Fruit fly (Drosophila melanogaster) whole organism, embryonic: ENCODE measurements around the gene CG11695.
A peak's percentile ranks its signal among the peaks of the same experiment; 100 is the strongest.

Experiments
- B-H1 ChIP-seq: fragments of 200-800 bp; sonication (Bioruptor generic); IDR thresholded peaks from 3 replicates; pipeline ENCODE4 v1.3.6; 2022; ENCODE audit warnings: missing biosample characterization, missing genetic modification characterization
- Blimp-1 ChIP-seq: fragments of 200-800 bp; sonication (Bioruptor generic); optimal IDR thresholded peaks from 3 replicates; lab custom pipeline; 2018; ENCODE audit warnings: missing biosample characterization, missing genetic modification characterization, mild to moderate bottlenecking, moderate library complexity, missing genetic modification reagents
- CG10431 ChIP-seq: fragments of 200-800 bp; sonication (Bioruptor generic); optimal IDR thresholded peaks from 3 replicates; lab custom pipeline; 2018; ENCODE audit warnings: missing biosample characterization, mild to moderate bottlenecking, missing genetic modification characterization
- CG10462 ChIP-seq: fragments of 200-800 bp; sonication (Bioruptor generic); optimal IDR thresholded peaks from 2 replicates; lab custom pipeline; 2016; ENCODE audit warnings: missing biosample characterization, missing genetic modification characterization
- CG11456 ChIP-seq: fragments of 200-800 bp; sonication (Bioruptor generic); IDR thresholded peaks from 3 replicates; pipeline ENCODE4 v1.3.6; 2022; ENCODE audit warnings: missing biosample characterization, missing genetic modification characterization
- CG11560 ChIP-seq: fragments of 200-800 bp; sonication (Bioruptor generic); IDR thresholded peaks from 3 replicates; pipeline ENCODE4 v1.3.6; 2022; ENCODE audit warnings: missing biosample characterization, missing genetic modification characterization
- CG11696 ChIP-seq: fragments of 200-800 bp; sonication (Bioruptor generic); IDR thresholded peaks from 2 replicates; pipeline ENCODE4 v1.3.6; 2022; ENCODE audit warnings: missing biosample characterization, missing genetic modification characterization
- CG12391 ChIP-seq: fragments of 200-800 bp; sonication (Bioruptor generic); optimal IDR thresholded peaks from 3 replicates; lab custom pipeline; 2018; ENCODE audit warnings: missing biosample characterization, mild to moderate bottlenecking, missing genetic modification characterization, moderate library complexity
- CG12769 ChIP-seq: fragments of 200-800 bp; sonication (Bioruptor generic); optimal IDR thresholded peaks from 2 replicates; lab custom pipeline; 2019; ENCODE audit warnings: missing biosample characterization, mild to moderate bottlenecking, missing genetic modification characterization, moderate library complexity
- CG13775 ChIP-seq: fragments of 200-800 bp; sonication (Bioruptor generic); optimal IDR thresholded peaks from 3 replicates; lab custom pipeline; 2017; ENCODE audit warnings: missing biosample characterization, mild to moderate bottlenecking, missing genetic modification characterization
- CG14441 ChIP-seq: fragments of 200-800 bp; sonication (Bioruptor generic); IDR thresholded peaks from 2 replicates; pipeline ENCODE4 v1.3.6; 2022; ENCODE audit warnings: missing biosample characterization, missing genetic modification characterization
- CG18599 ChIP-seq: fragments of 200-800 bp; sonication (Bioruptor generic); optimal IDR thresholded peaks from 3 replicates; lab custom pipeline; 2017; ENCODE audit warnings: missing biosample characterization, missing genetic modification characterization, mild to moderate bottlenecking, moderate library complexity, missing genetic modification reagents
- CG18619 ChIP-seq: fragments of 200-800 bp; sonication (Bioruptor generic); optimal IDR thresholded peaks from 3 replicates; lab custom pipeline; 2017; ENCODE audit warnings: missing biosample characterization, mild to moderate bottlenecking, missing genetic modification characterization
- CG2120 ChIP-seq: fragments of 200-800 bp; sonication (Bioruptor generic); optimal IDR thresholded peaks from 3 replicates; lab custom pipeline; 2016; ENCODE audit warnings: missing biosample characterization, missing genetic modification characterization
- CG2678 ChIP-seq: fragments of 200-800 bp; sonication (Bioruptor generic); optimal IDR thresholded peaks from 3 replicates; lab custom pipeline; 2019; ENCODE audit warnings: missing biosample characterization, mild to moderate bottlenecking, missing genetic modification characterization, moderate library complexity
- CG32532 ChIP-seq: fragments of 200-800 bp; sonication (Bioruptor generic); IDR thresholded peaks from 2 replicates; pipeline ENCODE4 v1.3.6; 2022; ENCODE audit warnings: missing biosample characterization, missing genetic modification characterization
- CG3838 ChIP-seq: fragments of 200-800 bp; sonication (Bioruptor generic); optimal IDR thresholded peaks from 3 replicates; lab custom pipeline; 2016; ENCODE audit warnings: missing biosample characterization, missing genetic modification characterization
- CG4617 ChIP-seq: fragments of 200-800 bp; sonication (Bioruptor generic); optimal IDR thresholded peaks from 3 replicates; lab custom pipeline; 2016; ENCODE audit warnings: missing biosample characterization, missing genetic modification characterization, borderline replicate concordance
- CG6791 ChIP-seq: fragments of 200-800 bp; sonication (Bioruptor generic); IDR thresholded peaks from 3 replicates; pipeline ENCODE4 v1.3.6; 2022; ENCODE audit warnings: missing biosample characterization, missing genetic modification characterization; ENCODE audit not compliant: partially characterized antibody
- CG7987 ChIP-seq: fragments of 200-800 bp; sonication (Bioruptor generic); optimal IDR thresholded peaks from 2 replicates; lab custom pipeline; 2018; ENCODE audit warnings: missing biosample characterization, mild to moderate bottlenecking, missing genetic modification characterization, moderate library complexity
- CG8290 ChIP-seq, 3 experiments: fragments of 200-800 bp; sonication (Bioruptor generic); optimal IDR thresholded peaks; 2 replicates each; lab custom pipeline; 2016 to 2019; ENCODE audit warnings: missing biosample characterization in 3 of 3, missing genetic modification characterization in 3 of 3, mild to moderate bottlenecking in 2 of 3, moderate library complexity in 1 of 3
- CG9609 ChIP-seq: fragments of 200-800 bp; sonication (Bioruptor generic); optimal IDR thresholded peaks from 3 replicates; lab custom pipeline; 2016; ENCODE audit warnings: missing biosample characterization, missing genetic modification characterization
- CG9932 ChIP-seq: fragments of 200-800 bp; sonication (Bioruptor generic); IDR thresholded peaks from 2 replicates; pipeline ENCODE4 v1.3.6; 2022; ENCODE audit warnings: missing biosample characterization, missing genetic modification characterization
- CoRest ChIP-seq: fragments of 200-800 bp; sonication (Bioruptor generic); optimal IDR thresholded peaks from 3 replicates; lab custom pipeline; 2018; ENCODE audit warnings: missing biosample characterization, mild to moderate bottlenecking, missing genetic modification characterization, moderate library complexity
- Fer3 ChIP-seq: fragments of 200-800 bp; sonication (Bioruptor generic); optimal IDR thresholded peaks from 2 replicates; lab custom pipeline; 2018; ENCODE audit warnings: missing biosample characterization, mild to moderate bottlenecking, missing genetic modification characterization, moderate library complexity
- HLH3B ChIP-seq: fragments of 200-800 bp; sonication (Bioruptor generic); IDR thresholded peaks from 2 replicates; pipeline ENCODE4 v1.3.6; 2022; ENCODE audit warnings: missing biosample characterization, missing genetic modification characterization
- Hr3 ChIP-seq: fragments of 200-800 bp; sonication (Bioruptor generic); optimal IDR thresholded peaks from 3 replicates; lab custom pipeline; 2016; ENCODE audit warnings: missing biosample characterization, missing genetic modification characterization
- Hr51 ChIP-seq, 2 experiments: fragments of 200-800 bp; sonication (Bioruptor generic); optimal IDR thresholded peaks; 2 replicates in 1 of 2; 3 replicates in 1 of 2; lab custom pipeline; 2016 to 2018; ENCODE audit warnings: missing biosample characterization in 2 of 2, missing genetic modification characterization in 2 of 2, mild to moderate bottlenecking in 1 of 2, moderate library complexity in 1 of 2
- Pdp1 ChIP-seq, 2 experiments: fragments of 200-800 bp; sonication (Bioruptor generic); optimal IDR thresholded peaks; 3 replicates each; lab custom pipeline; 2016; ENCODE audit warnings: missing biosample characterization in 2 of 2, missing genetic modification characterization in 2 of 2, mild to moderate bottlenecking in 1 of 2, moderate library complexity in 1 of 2
- Ptx1 ChIP-seq: fragments of 200-800 bp; sonication (Bioruptor generic); IDR thresholded peaks from 2 replicates; pipeline ENCODE4 v1.3.6; 2022; ENCODE audit warnings: missing biosample characterization, missing genetic modification characterization
- Side ChIP-seq: fragments of 200-800 bp; sonication (Bioruptor generic); optimal IDR thresholded peaks from 2 replicates; lab custom pipeline; 2016; ENCODE audit warnings: missing biosample characterization, missing genetic modification characterization
- ac ChIP-seq: fragments of 200-800 bp; sonication (Bioruptor generic); optimal IDR thresholded peaks from 3 replicates; lab custom pipeline; 2017; ENCODE audit warnings: missing biosample characterization, mild to moderate bottlenecking, missing genetic modification characterization
- en ChIP-seq: fragments of 200-800 bp; sonication (Bioruptor generic); optimal IDR thresholded peaks from 2 replicates; lab custom pipeline; 2016; ENCODE audit warnings: missing biosample characterization, missing genetic modification characterization
- exex ChIP-seq: fragments of 200-800 bp; sonication (Bioruptor generic); optimal IDR thresholded peaks from 4 replicates; lab custom pipeline; 2018; ENCODE audit warnings: missing biosample characterization, mild to moderate bottlenecking, missing genetic modification characterization, moderate library complexity
- fd102C ChIP-seq: fragments of 200-800 bp; sonication (Bioruptor generic); optimal IDR thresholded peaks from 2 replicates; lab custom pipeline; 2018; ENCODE audit warnings: missing biosample characterization, mild to moderate bottlenecking, missing genetic modification characterization, moderate library complexity
- grau ChIP-seq: fragments of 200-800 bp; optimal IDR thresholded peaks from 3 replicates; lab custom pipeline; 2019; ENCODE audit warnings: missing biosample characterization, mild to moderate bottlenecking, missing genetic modification characterization, moderate library complexity
- gt ChIP-seq: fragments of 200-800 bp; sonication (Bioruptor generic); IDR thresholded peaks from 2 replicates; pipeline ENCODE4 v1.3.6; 2022; ENCODE audit warnings: missing biosample characterization, missing genetic modification characterization
- lbe ChIP-seq: fragments of 200-800 bp; sonication (Bioruptor generic); optimal IDR thresholded peaks from 2 replicates; lab custom pipeline; 2016; ENCODE audit warnings: missing biosample characterization, mild to moderate bottlenecking, missing genetic modification characterization
- lmd ChIP-seq: fragments of 200-800 bp; sonication (Bioruptor generic); IDR thresholded peaks from 2 replicates; pipeline ENCODE4 v1.3.6; 2022; ENCODE audit warnings: missing biosample characterization, missing genetic modification characterization
- mam ChIP-seq: fragments of 200-800 bp; sonication (Bioruptor generic); optimal IDR thresholded peaks from 3 replicates; lab custom pipeline; 2016; ENCODE audit warnings: missing biosample characterization, missing genetic modification characterization
- oc ChIP-seq: fragments of 200-800 bp; sonication (Bioruptor generic); optimal IDR thresholded peaks from 2 replicates; lab custom pipeline; 2018; ENCODE audit warnings: missing biosample characterization, mild to moderate bottlenecking, missing genetic modification characterization, moderate library complexity
- odd ChIP-seq: fragments of 200-800 bp; sonication (Bioruptor generic); optimal IDR thresholded peaks from 2 replicates; lab custom pipeline; 2017; ENCODE audit warnings: missing biosample characterization, mild to moderate bottlenecking, missing genetic modification characterization
- org-1 ChIP-seq: fragments of 200-800 bp; sonication (Bioruptor generic); optimal IDR thresholded peaks from 2 replicates; lab custom pipeline; 2017; ENCODE audit warnings: missing biosample characterization, missing genetic modification characterization
- pfk ChIP-seq: fragments of 200-800 bp; sonication (Bioruptor generic); optimal IDR thresholded peaks from 2 replicates; lab custom pipeline; 2018; ENCODE audit warnings: missing biosample characterization, mild to moderate bottlenecking, missing genetic modification characterization, moderate library complexity
- phol ChIP-seq: fragments of 200-800 bp; sonication (Bioruptor generic); optimal IDR thresholded peaks from 3 replicates; lab custom pipeline; 2018; ENCODE audit warnings: missing biosample characterization, mild to moderate bottlenecking, missing genetic modification characterization, moderate library complexity
- prd ChIP-seq, 3 experiments: fragments of >200 bp in 2 of 3; fragments of 200-800 bp in 1 of 3; sonication (Bioruptor generic) in 1 of 3; optimal IDR thresholded peaks in 2 of 3; IDR thresholded peaks in 1 of 3; 2 replicates in 2 of 3; 3 replicates in 1 of 3; pipeline versions ENCODE4 v1.3.6 to Lab custom; 2017 to 2022; ENCODE audit warnings: missing biosample characterization in 1 of 3, missing genetic modification characterization in 1 of 3
- row ChIP-seq: fragments of 200-800 bp; sonication (Bioruptor generic); IDR thresholded peaks from 3 replicates; pipeline ENCODE4 v1.3.6; 2022; ENCODE audit warnings: missing biosample characterization, missing genetic modification characterization
- run ChIP-seq: fragments of 200-800 bp; sonication (Bioruptor generic); optimal IDR thresholded peaks from 3 replicates; lab custom pipeline; 2018; ENCODE audit warnings: missing biosample characterization, mild to moderate bottlenecking, missing genetic modification characterization
- sd ChIP-seq: fragments of 200-800 bp; sonication (Bioruptor generic); optimal IDR thresholded peaks from 3 replicates; lab custom pipeline; 2018; ENCODE audit warnings: missing biosample characterization, mild to moderate bottlenecking, missing genetic modification characterization, moderate library complexity
- sens ChIP-seq: fragments of 200-800 bp; sonication (Bioruptor generic); peaks from one replicate; lab custom pipeline; 2016; ENCODE audit warnings: missing biosample characterization, missing genetic modification characterization
- tll ChIP-seq, 2 experiments: fragments of 200-800 bp in 1 of 2; fragments of >200 bp in 1 of 2; sonication (Bioruptor generic) in 1 of 2; optimal IDR thresholded peaks; 2 replicates each; lab custom pipeline; 2017 to 2019; ENCODE audit warnings: missing biosample characterization in 2 of 2, missing genetic modification characterization in 2 of 2, mild to moderate bottlenecking in 1 of 2, moderate library complexity in 1 of 2

The CG11695 gene

DNA sequence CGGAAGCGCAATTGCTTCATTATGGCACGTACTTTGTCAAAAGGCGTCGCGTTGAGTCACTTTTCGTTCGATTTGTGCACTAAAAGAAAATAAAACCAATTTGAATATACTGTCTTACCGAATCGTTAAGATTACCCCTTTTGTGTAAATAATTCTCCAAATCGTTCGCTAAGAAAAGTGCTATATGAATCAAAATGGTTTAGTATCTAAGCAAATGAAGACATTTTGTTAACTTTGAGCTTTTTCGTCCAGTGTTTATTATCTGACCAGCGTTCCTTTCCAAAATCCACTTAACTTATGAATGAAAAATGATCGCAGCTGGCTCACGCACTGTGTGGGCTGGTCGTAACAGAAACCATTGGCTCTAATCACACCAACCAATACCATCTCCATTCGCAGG lies 26.6 kb upstream of the CG11695 start (continued):
- TF ChIP-seq CG18599 (GFP tag; lab: Kevin White, UChicago): peak; percentile 28
- TF ChIP-seq prd (optimal IDR thresholded peaks at IDR 0.05; lab: Kevin White, UChicago): no peak
- TF ChIP-seq prd (GFP tag; IDR thresholded peaks at IDR 0.05; lab: Robert Waterston, UW): peak; percentile 31; the same call in 1 of the 3 replicates
- peak; percentile 16 for TF ChIP-seq CG12391 (tag; lab: Kevin White, UChicago)
- no peak for TF ChIP-seq fd102C (GFP tag; lab: Kevin White, UChicago)
- TF ChIP-seq CG11456 (GFP tag; lab: Robert Waterston, UW): no peak
- TF ChIP-seq CG11696: peak; percentile 51; the same call in 1 of the 2 replicates
- TF ChIP-seq sens (GFP tag; lab: Kevin White, UChicago): peak; percentile 50
- peak; percentile 12 for TF ChIP-seq lbe (GFP tag; lab: Kevin White, UChicago)
- no peak for TF ChIP-seq CG6791
- no peak for TF ChIP-seq HLH3B (GFP tag; lab: Robert Waterston, UW)
- TF ChIP-seq B-H1: no peak
- no peak for TF ChIP-seq oc (tag; lab: Kevin White, UChicago)
- peak; percentile 26 for TF ChIP-seq org-1
- TF ChIP-seq CG4617 (GFP tag; lab: Kevin White, UChicago): no peak
- peak; percentile 31; the same call in 1 of the 2 replicates for TF ChIP-seq CG9932
- 0 out of 2 replicates have a peak, but pooled peaks have one; percentile 9 for TF ChIP-seq lmd (GFP tag; lab: Robert Waterston, UW)
- peak in 1 of 2 experiments; percentile 41 for TF ChIP-seq Hr51 (GFP tag; optimal IDR thresholded peaks at IDR 0.05; lab: Kevin White, UChicago)
- TF ChIP-seq CG32532 (GFP tag; lab: Robert Waterston, UW): peak; percentile 47; the same call in 1 of the 2 replicates
- no peak for TF ChIP-seq tll (GFP tag; optimal IDR thresholded peaks at IDR 0.05; lab: Kevin White, UChicago)
- peak; percentile 34; the same call in 1 of the 2 replicates for TF ChIP-seq CG14441
- no peak for TF ChIP-seq CG9609
- peak; percentile 66 for TF ChIP-seq CG2120 (GFP tag; lab: Kevin White, UChicago)
- TF ChIP-seq CG11560: no peak
- TF ChIP-seq en (GFP tag; lab: Kevin White, UChicago): peak; percentile 8
- TF ChIP-seq CG8290 (GFP tag; optimal IDR thresholded peaks at IDR 0.05; lab: Kevin White, UChicago): no peak
- peak in 1 of 2 experiments; percentile 55 for TF ChIP-seq CG8290 (tag; optimal IDR thresholded peaks at IDR 0.05; lab: Kevin White, UChicago)
- TF ChIP-seq CG12769: peak; percentile 65
- no peak for TF ChIP-seq ac (GFP tag; lab: Kevin White, UChicago)
- peak; percentile 3 for TF ChIP-seq CoRest (tag; lab: Kevin White, UChicago)
- TF ChIP-seq Pdp1 (GFP tag; optimal IDR thresholded peaks at IDR 0.05; lab: Kevin White, UChicago): peak; percentile 10 to 24
- peak; percentile 36 for TF ChIP-seq grau (tag; lab: Kevin White, UChicago)
- peak; percentile 45 for TF ChIP-seq CG2678 (tag; lab: Kevin White, UChicago)
- peak; percentile 53 for TF ChIP-seq row (GFP tag; lab: Robert Waterston, UW)
- TF ChIP-seq Fer3 (tag; lab: Kevin White, UChicago): peak; percentile 38
- no peak for TF ChIP-seq CG18619 (GFP tag; lab: Kevin White, UChicago)
- TF ChIP-seq gt: no peak
- no peak for TF ChIP-seq exex (tag; lab: Kevin White, UChicago)
- TF ChIP-seq, all 482 proteins: peak for 69

dm6 chrX:11555070-11555469 lies 21.6 kb upstream of the CG11695 start:
- TF ChIP-seq sd (tag; lab: Kevin White, UChicago) (no peak), Blimp-1 (peak; percentile 17), Ptx1 (GFP tag; lab: Robert Waterston, UW) (no peak), CG7987 (GFP tag; lab: Kevin White, UChicago) (no peak), CG10462 (GFP tag; lab: Kevin White, UChicago) (no peak), Side (GFP tag; lab: Kevin White, UChicago) (no peak), mam (no peak), pfk (GFP tag; lab: Kevin White, UChicago) (no peak), Hr3 (GFP tag; lab: Kevin White, UChicago) (no peak), CG3838 (no peak), phol (tag; lab: Kevin White, UChicago) (peak; percentile 6), CG13775 (no peak), run (tag; lab: Kevin White, UChicago) (no peak), CG10431 (GFP tag; lab: Kevin White, UChicago) (no peak), odd (GFP tag; lab: Kevin White, UChicago) (no peak)
